Worm (Caenorhabditis elegans): ENCODE data around the gene lys-5.
A peak's percentile ranks its signal among the peaks of the same experiment; 100 is the strongest.

The lys-5 gene

ce11 chrIV:11594191-11594673 is 31.1 kb downstream of the lys-5 start, which contains the start of gene mig-38 (continued):
- TF ChIP-seq nhr-76 (tag; optimal IDR thresholded peaks at IDR 0.05) (no peak), pha-4 (GFP tag; IDR thresholded peaks at IDR 0.05) (no peak), pha-4 (tag; optimal IDR thresholded peaks at IDR 0.05) (no peak), T26A8.4 (GFP tag; IDR thresholded peaks at IDR 0.05) (no peak), nhr-28 (tag; optimal IDR thresholded peaks at IDR 0.05) (peak; percentile 34), spr-1 (tag; optimal IDR thresholded peaks at IDR 0.05) (peak; percentile 8), zag-1 (tag; optimal IDR thresholded peaks at IDR 0.05) (no peak), php-3 (GFP tag; IDR thresholded peaks at IDR 0.05) (no peak; the same call in 1 of the 2 replicates), mdl-1 (tag; optimal IDR thresholded peaks at IDR 0.05) (peak; percentile 68 to 71), nhr-237 (tag; optimal IDR thresholded peaks at IDR 0.05) (no peak), ztf-11 (tag; optimal IDR thresholded peaks at IDR 0.05) (no peak), hlh-30 (tag; optimal IDR thresholded peaks at IDR 0.05; ENCODE audit: insufficient read depth) (peak; percentile 47), hmg-1.1 (GFP tag; IDR thresholded peaks at IDR 0.05) (peak; percentile 67), zip-11 (GFP tag; IDR thresholded peaks at IDR 0.05) (no peak), lir-3 (tag; optimal IDR thresholded peaks at IDR 0.05) (peak; percentile 1), mes-2 (tag; optimal IDR thresholded peaks at IDR 0.05; ENCODE audit: poor library complexity, severe bottlenecking) (peak; percentile 47), fos-1 (tag; optimal IDR thresholded peaks at IDR 0.05) (no peak), mxl-3 (GFP tag; optimal IDR thresholded peaks at IDR 0.05) (peak; percentile 92), skn-1 (tag; optimal IDR thresholded peaks at IDR 0.05) (no peak), cey-2 (tag; optimal IDR thresholded peaks at IDR 0.05; ENCODE audit: borderline replicate concordance, insufficient read depth) (no peak), ctbp-1 (GFP tag; IDR thresholded peaks at IDR 0.05) (peak; percentile 12; the same call in 1 of the 2 replicates), lin-1 (GFP tag; IDR thresholded peaks at IDR 0.05) (no peak)

DNA sequence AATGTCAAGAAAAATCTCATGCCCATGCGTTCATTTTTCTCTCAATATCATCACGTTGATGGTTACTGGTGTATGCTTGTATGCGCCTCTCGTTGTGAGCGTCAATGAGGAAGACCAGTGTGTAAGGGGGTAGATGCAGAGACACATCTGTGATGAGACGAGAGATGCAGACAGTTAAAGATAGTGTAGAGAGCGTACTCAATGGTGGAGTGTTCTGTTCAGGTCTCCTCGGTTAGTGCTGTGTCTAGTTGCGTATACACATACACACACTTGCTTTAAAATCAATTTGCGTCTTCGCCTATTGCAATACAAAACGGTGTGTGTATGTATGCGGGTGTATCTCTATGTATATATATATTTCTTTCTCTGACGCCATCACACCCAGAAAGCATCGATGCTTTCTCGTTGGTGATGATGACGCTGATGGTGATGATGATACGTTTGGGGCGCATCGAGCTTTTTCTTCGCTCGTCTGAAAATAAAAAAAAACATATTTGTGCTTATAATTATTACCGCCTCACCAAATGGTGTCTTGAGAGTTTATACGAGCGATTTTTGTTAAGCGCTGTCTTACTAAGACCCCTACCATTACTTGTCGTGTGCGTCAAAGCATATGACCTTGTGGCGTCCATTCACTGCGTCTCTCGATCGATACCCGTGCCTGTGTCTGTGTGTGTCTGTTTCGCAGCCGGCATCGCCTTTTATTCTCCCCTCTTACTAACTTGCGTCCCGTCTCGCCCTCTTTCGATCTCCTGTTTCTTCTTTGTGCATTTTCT is 31.8 kb downstream of the lys-5 start, which contains the start of gene F40F11.3:
Gene F40F11.3, minus strand, starts transcription at position 589 of the 776 bp plus-strand sequence.
- peak; percentile 49 to 64 for TF ChIP-seq daf-16 (GFP tag; optimal IDR thresholded peaks at IDR 0.05)
- TF ChIP-seq daf-16 (tag; optimal IDR thresholded peaks at IDR 0.05): peak; percentile 78
- peak; percentile 36 to 85 for TF ChIP-seq mdl-1 (tag; optimal IDR thresholded peaks at IDR 0.05)
- peak; percentile 83 for TF ChIP-seq mes-2 (tag; optimal IDR thresholded peaks at IDR 0.05; ENCODE audit: poor library complexity, severe bottlenecking)
- no peak for TF ChIP-seq lin-15B (tag; optimal IDR thresholded peaks at IDR 0.05)
- peak; percentile 58 for TF ChIP-seq F10B5.3 (tag; optimal IDR thresholded peaks at IDR 0.05)
- peak; percentile 85 for TF ChIP-seq dve-1 (tag; optimal IDR thresholded peaks at IDR 0.05; ENCODE audit: insufficient read depth)
- TF ChIP-seq mdt-29 (GFP tag; IDR thresholded peaks at IDR 0.05): no peak; the same call in 1 of the 2 replicates
- TF ChIP-seq lin-39 (tag; optimal IDR thresholded peaks at IDR 0.05): no peak
- no peak for TF ChIP-seq ceh-82 (tag; optimal IDR thresholded peaks at IDR 0.05)
- peak; percentile 24 for TF ChIP-seq snpc-1.2 (GFP tag; IDR thresholded peaks at IDR 0.05)
- no peak for TF ChIP-seq unc-39 (tag; optimal IDR thresholded peaks at IDR 0.05)
- TF ChIP-seq ceh-62 (tag; optimal IDR thresholded peaks at IDR 0.05): no peak
- TF ChIP-seq nhr-111 (GFP tag; optimal IDR thresholded peaks at IDR 0.05): no peak
- peak; percentile 79 for TF ChIP-seq T20F7.1 (GFP tag; optimal IDR thresholded peaks at IDR 0.05)
- no peak for TF ChIP-seq nhr-237 (tag; optimal IDR thresholded peaks at IDR 0.05)
- peak; percentile 8 for TF ChIP-seq pqm-1 (tag; optimal IDR thresholded peaks at IDR 0.05)
- peak; percentile 74 for TF ChIP-seq T26A8.4 (GFP tag; IDR thresholded peaks at IDR 0.05)
- no peak for TF ChIP-seq daf-8 (GFP tag; IDR thresholded peaks at IDR 0.05)
- peak; percentile 57 for TF ChIP-seq dpl-1 (GFP tag; optimal IDR thresholded peaks at IDR 0.05)
- peak; percentile 85 for TF ChIP-seq nhr-28 (tag; optimal IDR thresholded peaks at IDR 0.05)
- no peak for TF ChIP-seq lin-13 (GFP tag; optimal IDR thresholded peaks at IDR 0.05)
- no peak; the same call in 1 of the 2 replicates for TF ChIP-seq madf-9 (GFP tag; conservative IDR thresholded peaks at IDR 0.05)
- TF ChIP-seq dmd-8 (GFP tag; IDR thresholded peaks at IDR 0.05): peak; percentile 25; the same call in 1 of the 2 replicates
- peak; percentile 30; the same call in 1 of the 2 replicates for TF ChIP-seq pha-4 (GFP tag; IDR thresholded peaks at IDR 0.05)
- peak; percentile 62 for TF ChIP-seq pha-4 (tag; optimal IDR thresholded peaks at IDR 0.05)
- TF ChIP-seq tag-97 (GFP tag; IDR thresholded peaks at IDR 0.05): no peak
- TF ChIP-seq egl-43 (GFP tag; IDR thresholded peaks at IDR 0.05): peak; percentile 47; the same call in 1 of the 2 replicates
- no peak; the same call in 1 of the 2 replicates for TF ChIP-seq lin-1 (GFP tag; IDR thresholded peaks at IDR 0.05)
- TF ChIP-seq cey-2 (tag; optimal IDR thresholded peaks at IDR 0.05; ENCODE audit: borderline replicate concordance, insufficient read depth): no peak
- no peak for TF ChIP-seq lir-3 (tag; optimal IDR thresholded peaks at IDR 0.05)
- TF ChIP-seq attf-4 (tag; optimal IDR thresholded peaks at IDR 0.05): peak; percentile 38
- TF ChIP-seq hlh-30 (tag; optimal IDR thresholded peaks at IDR 0.05; ENCODE audit: insufficient read depth): peak; percentile 94
- TF ChIP-seq ceh-44 (GFP tag; IDR thresholded peaks at IDR 0.05): 0 out of 2 replicates have a peak, but pooled peaks have one; percentile 8
- no peak for TF ChIP-seq R02D3.7 (tag; optimal IDR thresholded peaks at IDR 0.05)
